Fruit fly (Drosophila melanogaster): Measurements from ENCODE around the gene GstT3.

The GstT3 gene

dm6 chrX:20480382-20480781 lies 13.1 kb downstream of the GstT3 start (continued):
- TF ChIP-seq Hmx (GFP tag; optimal IDR thresholded peaks at IDR 0.05), result no peak
- TF ChIP-seq CG32772 (GFP tag; IDR thresholded peaks at IDR 0.05), result 0 out of 2 replicates have a peak, but pooled peaks have one; percentile 33
- no peak for TF ChIP-seq CkIIα-i1 (GFP tag; IDR thresholded peaks at IDR 0.05)
- peak; percentile 35 for TF ChIP-seq CG15696 (tag; optimal IDR thresholded peaks at IDR 0.05)
- no peak for TF ChIP-seq Gsc (GFP tag; IDR thresholded peaks at IDR 0.05)
- TF ChIP-seq HLH3B (GFP tag; IDR thresholded peaks at IDR 0.05), result peak; percentile 53
- peak; percentile 84 for TF ChIP-seq lilli (GFP tag; optimal IDR thresholded peaks at IDR 0.05)
- TF ChIP-seq Six4 (GFP tag; optimal IDR thresholded peaks at IDR 0.05), result peak; percentile 72
- no peak for TF ChIP-seq Dp (GFP tag; optimal IDR thresholded peaks at IDR 0.05)
- peak; percentile 73 for TF ChIP-seq otp (GFP tag; IDR thresholded peaks at IDR 0.05)
- no peak for TF ChIP-seq lov (optimal IDR thresholded peaks at IDR 0.05)
- TF ChIP-seq lov (GFP tag; IDR thresholded peaks at IDR 0.05), result 0 out of 3 replicates have a peak, but pooled peaks have one; percentile 10
- TF ChIP-seq ERR (GFP tag; optimal IDR thresholded peaks at IDR 0.05), result peak; percentile 59
- TF ChIP-seq CG10959 (GFP tag; IDR thresholded peaks at IDR 0.05), result peak; percentile 66
- peak; percentile 13 for TF ChIP-seq MESR4 (GFP tag; optimal IDR thresholded peaks at IDR 0.05)
- TF ChIP-seq CG14441 (GFP tag; IDR thresholded peaks at IDR 0.05), result peak; percentile 76
- TF ChIP-seq CG30020 (tag; optimal IDR thresholded peaks at IDR 0.05), result no peak
- TF ChIP-seq vvl (GFP tag; IDR thresholded peaks at IDR 0.05), result peak; percentile 59
- TF ChIP-seq CG4707 (GFP tag; optimal IDR thresholded peaks at IDR 0.05), result peak; percentile 77
- TF ChIP-seq so (GFP tag; IDR thresholded peaks at IDR 0.05), result peak; percentile 80
- TF ChIP-seq run (tag; optimal IDR thresholded peaks at IDR 0.05), result peak; percentile 14
- no peak for TF ChIP-seq CG5180 (GFP tag; optimal IDR thresholded peaks at IDR 0.05)
- TF ChIP-seq bowl (GFP tag; IDR thresholded peaks at IDR 0.05), result peak; percentile 68; the same call in 1 of the 2 replicates
- TF ChIP-seq Hey (tag; optimal IDR thresholded peaks at IDR 0.05), result no peak
- no peak for TF ChIP-seq abd-A (tag; optimal IDR thresholded peaks at IDR 0.05)
- peak; percentile 9 for TF ChIP-seq ab (GFP tag; optimal IDR thresholded peaks at IDR 0.05)
- TF ChIP-seq H2.0 (GFP tag; IDR thresholded peaks at IDR 0.05), result peak; percentile 70
- peak; percentile 54 for TF ChIP-seq CG11696 (GFP tag; IDR thresholded peaks at IDR 0.05)
- peak; percentile 53 for TF ChIP-seq CG14050 (GFP tag; IDR thresholded peaks at IDR 0.05)
- TF ChIP-seq CG34376 (GFP tag; optimal IDR thresholded peaks at IDR 0.05), result no peak
- TF ChIP-seq trem (tag; optimal IDR thresholded peaks at IDR 0.05), result peak; percentile 34
- no peak for TF ChIP-seq kni (GFP tag; optimal IDR thresholded peaks at IDR 0.05)
- no peak for TF ChIP-seq pfk (GFP tag; optimal IDR thresholded peaks at IDR 0.05)
- no peak for TF ChIP-seq Fer2 (tag; optimal IDR thresholded peaks at IDR 0.05)
- TF ChIP-seq CG4424 (GFP tag; optimal IDR thresholded peaks at IDR 0.05), result peak; percentile 73
- peak; percentile 30 for TF ChIP-seq CG1792 (GFP tag; optimal IDR thresholded peaks at IDR 0.05)
- TF ChIP-seq Mrtf (GFP tag; IDR thresholded peaks at IDR 0.05), result no peak
- TF ChIP-seq CG5953 (GFP tag; IDR thresholded peaks at IDR 0.05), result no peak
- TF ChIP-seq Bteb2 (GFP tag; optimal IDR thresholded peaks at IDR 0.05), result peak; percentile 64
- TF ChIP-seq Nf-YC (tag; optimal IDR thresholded peaks at IDR 0.05), result no peak
- no peak for TF ChIP-seq CG11560 (tag; IDR thresholded peaks at IDR 0.05)
- TF ChIP-seq hkb (optimal IDR thresholded peaks at IDR 0.05), result no peak
- peak; percentile 80 for TF ChIP-seq hkb (GFP tag; IDR thresholded peaks at IDR 0.05)
- peak; percentile 41 for TF ChIP-seq Max (GFP tag; optimal IDR thresholded peaks at IDR 0.05)
- peak; percentile 56 for TF ChIP-seq CG12744 (GFP tag; optimal IDR thresholded peaks at IDR 0.05)
- TF ChIP-seq CG32532 (GFP tag; IDR thresholded peaks at IDR 0.05), result no peak
- peak; percentile 63 for TF ChIP-seq Hr3 (GFP tag; optimal IDR thresholded peaks at IDR 0.05)
- peak; percentile 79 for TF ChIP-seq Xbp1 (GFP tag; optimal IDR thresholded peaks at IDR 0.05)
- peak; percentile 78 for TF ChIP-seq Dip3 (GFP tag; optimal IDR thresholded peaks at IDR 0.05)
- peak; percentile 76 for TF ChIP-seq Ada2b (GFP tag; IDR thresholded peaks at IDR 0.05)
- peak; percentile 4 for TF ChIP-seq CG15479 (GFP tag; optimal IDR thresholded peaks at IDR 0.05)
- peak; percentile 46 for TF ChIP-seq luna (GFP tag; optimal IDR thresholded peaks at IDR 0.05)
- TF ChIP-seq seq (GFP tag; IDR thresholded peaks at IDR 0.05), result peak; percentile 61

Data from whole organism, embryonic.